Worm (Caenorhabditis elegans) whole organism, early embryonic: ENCODE data around the gene fbxb-82.

Experiments
- F13C5.2 ChIP-seq: sonication (generic microtip); optimal IDR thresholded peaks from 2 replicates; lab custom pipeline; 2017; ENCODE audit warnings: mild to moderate bottlenecking, missing genetic modification characterization, inconsistent platforms, missing compliant biosample characterization
- aly-1 ChIP-seq: sonication (generic microtip); optimal IDR thresholded peaks from 2 replicates; lab custom pipeline; 2016; ENCODE audit warnings: missing genetic modification characterization, missing compliant biosample characterization
- ama-1 ChIP-seq: fragments of 150-350 bp; optimal IDR thresholded peaks from 2 replicates; lab custom pipeline; 2014
- ceh-13 ChIP-seq: fragments of 200-800 bp; sonication (Bioruptor generic); optimal IDR thresholded peaks from 2 replicates; lab custom pipeline; 2018; ENCODE audit warnings: mild to moderate bottlenecking, missing genetic modification characterization, missing compliant biosample characterization
- ceh-36 ChIP-seq: sonication (generic microtip); optimal IDR thresholded peaks from 2 replicates; lab custom pipeline; 2016; ENCODE audit warnings: missing genetic modification characterization, inconsistent platforms, missing compliant biosample characterization
- flt-1 ChIP-seq: fragments of 200-800 bp; sonication (Bioruptor generic); IDR thresholded peaks from 2 replicates; pipeline ENCODE4 v1.3.6; 2022; ENCODE audit warnings: missing genetic modification characterization, missing compliant biosample characterization
- hmbx-1 ChIP-seq: sonication (generic microtip); optimal IDR thresholded peaks from 2 replicates; lab custom pipeline; 2016; ENCODE audit warnings: mild to moderate bottlenecking, missing genetic modification characterization, missing compliant biosample characterization
- hmg-4 ChIP-seq: fragments of 200-800 bp; sonication (Bioruptor generic); optimal IDR thresholded peaks from 2 replicates; lab custom pipeline; 2018; ENCODE audit warnings: mild to moderate bottlenecking, missing genetic modification characterization, missing compliant biosample characterization
- hnd-1 ChIP-seq: sonication (generic microtip); optimal IDR thresholded peaks from 2 replicates; lab custom pipeline; 2016; ENCODE audit warnings: missing genetic modification characterization, missing compliant biosample characterization
- pes-1 ChIP-seq: fragments of 200-800 bp; sonication (Bioruptor generic); IDR thresholded peaks from 2 replicates; pipeline ENCODE4 v1.3.6; 2022; ENCODE audit warnings: missing genetic modification reagents, missing genetic modification characterization, missing compliant biosample characterization
- scrt-1 ChIP-seq: fragments of 200-800 bp; sonication (Bioruptor generic); IDR thresholded peaks from 2 replicates; pipeline ENCODE4 v1.3.6; 2022; ENCODE audit warnings: missing genetic modification characterization, missing compliant biosample characterization
- sea-1 ChIP-seq: fragments of 200-800 bp; sonication (Bioruptor generic); conservative IDR thresholded peaks from 2 replicates; pipeline ENCODE4 v1.3.6; 2022; ENCODE audit warnings: missing genetic modification characterization, missing compliant biosample characterization
- tbx-11 ChIP-seq: fragments of 200-800 bp; sonication (Bioruptor generic); IDR thresholded peaks from 2 replicates; pipeline ENCODE4 v1.3.6; 2022; ENCODE audit warnings: missing genetic modification characterization, missing compliant biosample characterization
- tbx-37 ChIP-seq: fragments of 200-800 bp; sonication (Bioruptor generic); conservative IDR thresholded peaks from 2 replicates; pipeline ENCODE4 v1.3.6; 2022; ENCODE audit warnings: missing genetic modification reagents, missing genetic modification characterization, missing compliant biosample characterization

- TF ChIP-seq flt-1 (GFP tag; lab: Robert Waterston, UW) = no peak
- no peak for TF ChIP-seq hmbx-1 (tag; lab: Kevin White, UChicago)
- no peak for TF ChIP-seq ama-1 (lab: Kevin White, UChicago)
- no peak for TF ChIP-seq aly-1 (tag; lab: Kevin White, UChicago)
- TF ChIP-seq ceh-36 = no peak
- TF ChIP-seq pes-1 = no peak
- no peak for TF ChIP-seq sea-1 (GFP tag; lab: Robert Waterston, UW)
- no peak for TF ChIP-seq tbx-11 (GFP tag; lab: Robert Waterston, UW)
- TF ChIP-seq hmg-4 (GFP tag; lab: Kevin White, UChicago) = no peak
- TF ChIP-seq hnd-1 = no peak
- no peak for TF ChIP-seq scrt-1 (GFP tag; lab: Robert Waterston, UW)
- TF ChIP-seq F13C5.2 (tag; lab: Kevin White, UChicago) = no peak
- no peak for TF ChIP-seq ceh-13
- no peak for TF ChIP-seq tbx-37 (GFP tag; lab: Robert Waterston, UW)
Observed at ce11 chrIII:146369-146768, 3.3 kb upstream of the fbxb-82 start, which contains the start of gene fbxb-84.
